Worm (Caenorhabditis elegans) whole organism, young adult: Measurements from ENCODE around the gene fbxb-24.

ENCODE experiments used
- B0035.1 ChIP-seq: sonication (generic microtip); optimal IDR thresholded peaks from 2 replicates; lab custom pipeline; 2016; ENCODE audit warnings: missing genetic modification characterization, mild to moderate bottlenecking, missing compliant biosample characterization, missing genotype, missing genetic modification reagents
- B0261.1 ChIP-seq: sonication (generic microtip); optimal IDR thresholded peaks from 2 replicates; lab custom pipeline; 2016; ENCODE audit warnings: mild to moderate bottlenecking, missing genetic modification characterization, moderate library complexity, missing compliant biosample characterization
- B0336.3 ChIP-seq: fragments of 200-800 bp; sonication (Bioruptor generic); IDR thresholded peaks from 2 replicates; pipeline ENCODE4 v1.3.6; 2022; ENCODE audit warnings: missing genetic modification characterization, missing compliant biosample characterization
- F10E7.11 ChIP-seq: sonication (generic microtip); optimal IDR thresholded peaks from 2 replicates; lab custom pipeline; 2017; ENCODE audit warnings: mild to moderate bottlenecking, missing genetic modification characterization, moderate library complexity, missing compliant biosample characterization
- F22D6.2 ChIP-seq: sonication (generic microtip); optimal IDR thresholded peaks from 2 replicates; lab custom pipeline; 2016; ENCODE audit warnings: mild to moderate bottlenecking, missing genetic modification characterization, missing compliant biosample characterization
- K11D2.4 ChIP-seq: fragments of 200-800 bp; sonication (Bioruptor generic); IDR thresholded peaks from 2 replicates; pipeline ENCODE4 v1.3.6; 2022; ENCODE audit warnings: missing genetic modification reagents, missing genetic modification characterization, missing compliant biosample characterization
- K12H6.12 ChIP-seq: fragments of 200-800 bp; sonication (Bioruptor generic); optimal IDR thresholded peaks from 2 replicates; lab custom pipeline; 2018; ENCODE audit warnings: mild to moderate bottlenecking, missing genetic modification characterization, missing compliant biosample characterization
- T07F8.4 ChIP-seq: sonication (generic microtip); optimal IDR thresholded peaks from 2 replicates; lab custom pipeline; 2016; ENCODE audit warnings: mild to moderate bottlenecking, missing genetic modification characterization, moderate library complexity, missing compliant biosample characterization
- Y53F4B.3 ChIP-seq: fragments of 200-800 bp; sonication (Bioruptor generic); IDR thresholded peaks from 2 replicates; pipeline ENCODE4 v1.3.6; 2022; ENCODE audit warnings: missing genetic modification reagents, missing genetic modification characterization, missing compliant biosample characterization
- ZK185.1 ChIP-seq: sonication (generic microtip); optimal IDR thresholded peaks from 2 replicates; lab custom pipeline; 2016; ENCODE audit warnings: mild to moderate bottlenecking, missing genetic modification characterization, missing compliant biosample characterization; ENCODE audit not compliant: poor library complexity, severe bottlenecking
- ama-1 ChIP-seq, 3 experiments: fragments of 150-350 bp in 1 of 3; sonication (generic microtip) in 2 of 3; optimal IDR thresholded peaks; 2 replicates each; lab custom pipeline; 2014 to 2018; ENCODE audit warnings: missing biosample characterization in 2 of 3, missing genetic modification characterization in 2 of 3, missing genetic modification reagents in 2 of 3
- atf-7 ChIP-seq: sonication (generic microtip); optimal IDR thresholded peaks from 2 replicates; lab custom pipeline; 2017; ENCODE audit warnings: mild to moderate bottlenecking, missing genetic modification characterization, missing compliant biosample characterization
- athp-1 ChIP-seq: sonication (generic microtip); optimal IDR thresholded peaks from 2 replicates; lab custom pipeline; 2017; ENCODE audit warnings: mild to moderate bottlenecking, missing genetic modification characterization, missing compliant biosample characterization
- attf-5 ChIP-seq: fragments of 200-800 bp; sonication (Bioruptor generic); optimal IDR thresholded peaks from 2 replicates; lab custom pipeline; 2018; ENCODE audit warnings: mild to moderate bottlenecking, missing genetic modification characterization, missing compliant biosample characterization
- ccch-3 ChIP-seq: fragments of 200-800 bp; sonication (Bioruptor generic); optimal IDR thresholded peaks from 2 replicates; lab custom pipeline; 2018; ENCODE audit warnings: mild to moderate bottlenecking, missing genetic modification characterization, missing compliant biosample characterization
- ceh-100 ChIP-seq: fragments of 200-800 bp; sonication (Bioruptor generic); IDR thresholded peaks from 2 replicates; pipeline ENCODE4 v1.3.6; 2022; ENCODE audit warnings: missing genetic modification reagents, missing genetic modification characterization, missing compliant biosample characterization
- ceh-40 ChIP-seq: fragments of 200-800 bp; sonication (Bioruptor generic); IDR thresholded peaks from 2 replicates; pipeline ENCODE4 v1.3.6; 2022; ENCODE audit warnings: missing genetic modification characterization, missing compliant biosample characterization
- dpff-1 ChIP-seq: sonication (generic microtip); optimal IDR thresholded peaks from 2 replicates; lab custom pipeline; 2017; ENCODE audit warnings: mild to moderate bottlenecking, missing genetic modification characterization, missing compliant biosample characterization
- efl-1 ChIP-seq: fragments of 150-350 bp; optimal IDR thresholded peaks from 2 replicates; lab custom pipeline; 2014; ENCODE audit warnings: missing biosample characterization, missing genetic modification reagents, missing genetic modification characterization
- egrh-3 ChIP-seq: fragments of 200-800 bp; sonication (Bioruptor generic); IDR thresholded peaks from 2 replicates; pipeline ENCODE4 v1.3.6; 2022; ENCODE audit warnings: missing genetic modification reagents, missing genetic modification characterization, missing compliant biosample characterization
- ets-4 ChIP-seq: fragments of 200-800 bp; sonication (Bioruptor generic); optimal IDR thresholded peaks from 2 replicates; lab custom pipeline; 2018; ENCODE audit warnings: mild to moderate bottlenecking, missing genetic modification characterization, missing compliant biosample characterization
- gei-17 ChIP-seq: fragments of 200-800 bp; sonication (Bioruptor generic); optimal IDR thresholded peaks from 2 replicates; lab custom pipeline; 2018; ENCODE audit warnings: mild to moderate bottlenecking, missing genetic modification characterization, missing compliant biosample characterization
- hmg-1.2 ChIP-seq: fragments of 200-800 bp; sonication (Bioruptor generic); IDR thresholded peaks from 2 replicates; pipeline ENCODE4 v1.3.6; 2022; ENCODE audit warnings: missing genetic modification reagents, missing genetic modification characterization, missing compliant biosample characterization
- let-607 ChIP-seq, 2 experiments: fragments of 200-800 bp in 1 of 2; sonication (Bioruptor generic) in 1 of 2; sonication (generic microtip) in 1 of 2; optimal IDR thresholded peaks; 2 replicates each; lab custom pipeline; 2016 to 2018; ENCODE audit warnings: mild to moderate bottlenecking in 2 of 2, missing compliant biosample characterization in 2 of 2, missing genetic modification characterization in 2 of 2, moderate library complexity in 2 of 2, missing genotype in 1 of 2
- lin-40 ChIP-seq: sonication (generic microtip); optimal IDR thresholded peaks from 2 replicates; lab custom pipeline; 2016; ENCODE audit warnings: missing genetic modification characterization, mild to moderate bottlenecking, missing compliant biosample characterization, missing genotype, missing genetic modification reagents
- madf-6 ChIP-seq: fragments of 200-800 bp; sonication (Bioruptor generic); IDR thresholded peaks from 2 replicates; pipeline ENCODE4 v1.3.6; 2022; ENCODE audit warnings: missing genetic modification reagents, missing genetic modification characterization, missing compliant biosample characterization
- mcd-1 ChIP-seq: fragments of 200-800 bp; sonication (Bioruptor generic); IDR thresholded peaks from 2 replicates; pipeline ENCODE4 v1.3.6; 2022; ENCODE audit warnings: missing genetic modification reagents, missing genetic modification characterization, missing compliant biosample characterization
- nfyb-1 ChIP-seq: fragments of 200-800 bp; sonication (Bioruptor generic); IDR thresholded peaks from 2 replicates; pipeline ENCODE4 v1.3.6; 2022; ENCODE audit warnings: missing genetic modification reagents, missing genetic modification characterization, missing compliant biosample characterization
- nhr-120 ChIP-seq: fragments of 200-800 bp; sonication (Bioruptor generic); IDR thresholded peaks from 2 replicates; pipeline ENCODE4 v1.3.6; 2022; ENCODE audit warnings: missing genetic modification characterization, missing compliant biosample characterization
- nhr-80 ChIP-seq: sonication (generic microtip); optimal IDR thresholded peaks from 2 replicates; lab custom pipeline; 2016; ENCODE audit warnings: missing genetic modification characterization, missing compliant biosample characterization
- sdz-38 ChIP-seq: sonication (generic microtip); optimal IDR thresholded peaks from 2 replicates; lab custom pipeline; 2016; ENCODE audit warnings: missing genotype, missing genetic modification characterization, missing compliant biosample characterization
- snpc-1.3 ChIP-seq: sonication (generic microtip); optimal IDR thresholded peaks from 2 replicates; lab custom pipeline; 2017; ENCODE audit warnings: missing genetic modification characterization, mild to moderate bottlenecking, missing compliant biosample characterization, antibody characterized with exemption, moderate library complexity, missing genotype, missing genetic modification reagents; ENCODE audit not compliant: insufficient read depth
- snpc-3.4 ChIP-seq: sonication (generic microtip); optimal IDR thresholded peaks from 2 replicates; lab custom pipeline; 2017; ENCODE audit warnings: missing genetic modification characterization, mild to moderate bottlenecking, missing compliant biosample characterization, antibody characterized with exemption, moderate library complexity, missing genotype, missing genetic modification reagents
- sptf-2 ChIP-seq: fragments of 200-800 bp; sonication (Bioruptor generic); optimal IDR thresholded peaks from 2 replicates; lab custom pipeline; 2018; ENCODE audit warnings: mild to moderate bottlenecking, missing genetic modification characterization, missing compliant biosample characterization
- unc-62 ChIP-seq: fragments of 150-350 bp; optimal IDR thresholded peaks from 2 replicates; lab custom pipeline; 2014; ENCODE audit warnings: missing biosample characterization, missing genetic modification reagents, missing genetic modification characterization
- zfh-2 ChIP-seq: fragments of 200-800 bp; sonication (Bioruptor generic); conservative IDR thresholded peaks from 2 replicates; pipeline ENCODE4 v1.3.6; 2022; ENCODE audit warnings: missing genetic modification reagents, missing genetic modification characterization, missing compliant biosample characterization
- ztf-18 ChIP-seq: sonication (generic microtip); optimal IDR thresholded peaks from 2 replicates; lab custom pipeline; 2016; ENCODE audit warnings: missing genotype, mild to moderate bottlenecking, missing genetic modification characterization, missing compliant biosample characterization

fbxb-24 gene

ce11 chrIII:11881549-11881948, 27.2 kb upstream of the fbxb-24 start:
- TF ChIP-seq madf-6 (GFP tag; lab: Robert Waterston, UW) (no peak), sdz-38 (no peak), ets-4 (GFP tag; lab: Kevin White, UChicago) (peak; percentile 45), hmg-1.2 (GFP tag; lab: Robert Waterston, UW) (peak; percentile 93), nhr-80 (tag; lab: Kevin White, UChicago) (peak; percentile 86), unc-62 (peak; percentile 49), attf-5 (peak; percentile 14)

ce11 chrIII:11883694-11884093, 25.1 kb upstream of the fbxb-24 start, which contains the start of gene fbxb-22:
TSS of gene fbxb-22 (minus strand) at chrIII:11883754.
- peak; percentile 68; the same call in 1 of the 2 replicates for TF ChIP-seq egrh-3
- TF ChIP-seq, all 124 proteins: peak for 1; not testable (repeated sequence) for 123

- no peak for TF ChIP-seq dpff-1
- no peak for TF ChIP-seq B0035.1 (tag; lab: Kevin White, UChicago)
- no peak for TF ChIP-seq K11D2.4 (GFP tag; lab: Robert Waterston, UW)
- no peak for TF ChIP-seq ceh-100 (GFP tag; lab: Robert Waterston, UW)
- no peak for TF ChIP-seq zfh-2 (GFP tag; lab: Robert Waterston, UW)
- no peak for TF ChIP-seq T07F8.4 (tag; lab: Kevin White, UChicago)
- no peak for TF ChIP-seq madf-6 (GFP tag; lab: Robert Waterston, UW)
- no peak for TF ChIP-seq ama-1 (optimal IDR thresholded peaks at IDR 0.05; lab: Kevin White, UChicago)
- no peak for TF ChIP-seq ama-1 (GFP tag; optimal IDR thresholded peaks at IDR 0.05; lab: Kevin White, UChicago)
- TF ChIP-seq B0336.3 (GFP tag; lab: Robert Waterston, UW): no peak
- no peak for TF ChIP-seq efl-1 (GFP tag; lab: Kevin White, UChicago)
- no peak for TF ChIP-seq ceh-40
- no peak for TF ChIP-seq ZK185.1 (tag; lab: Kevin White, UChicago)
- no peak for TF ChIP-seq atf-7 (tag; lab: Kevin White, UChicago)
- TF ChIP-seq lin-40 (tag; lab: Kevin White, UChicago): no peak
- no peak for TF ChIP-seq F22D6.2 (tag; lab: Kevin White, UChicago)
- no peak for TF ChIP-seq F10E7.11 (tag; lab: Kevin White, UChicago)
- no peak for TF ChIP-seq Y53F4B.3
- TF ChIP-seq sptf-2 (GFP tag; lab: Kevin White, UChicago): no peak
These were observed 17.4 kb upstream of the fbxb-24 start, which contains the start of gene faah-5 for ce11 chrIII:11891335-11891734. TSS of gene faah-5 (minus strand) at chrIII:11891435.

ce11 chrIII:11892939-11893338, 15.8 kb upstream of the fbxb-24 start, which contains the start of gene Y56A3A.41:
TSS of gene Y56A3A.41 (minus strand) at chrIII:11893039.
- TF ChIP-seq let-607 (tag; optimal IDR thresholded peaks at IDR 0.05; lab: Kevin White, UChicago) (no peak), sdz-38 (no peak), mcd-1 (no peak), ztf-18 (tag; lab: Kevin White, UChicago) (no peak), ceh-40 (no peak), gei-17 (GFP tag; lab: Kevin White, UChicago) (no peak), athp-1 (no peak), B0261.1 (no peak), snpc-3.4 (tag; lab: Kevin White, UChicago) (no peak), ccch-3 (GFP tag; lab: Kevin White, UChicago) (no peak)

- TF ChIP-seq snpc-1.3 (no peak), nhr-120 (GFP tag; lab: Robert Waterston, UW) (no peak), nfyb-1 (peak; percentile 71; the same call in 1 of the 2 replicates), K12H6.12 (tag; lab: Kevin White, UChicago) (no peak)
- TF ChIP-seq, all 124 proteins: peak for 1
These were observed 13.3 kb upstream of the fbxb-24 start for ce11 chrIII:11895504-11895903.
